Fruit fly (Drosophila melanogaster) whole organism, embryonic: ENCODE results near the gene ida.

Experiments
- Abd-B ChIP-seq: fragments of 200-800 bp; sonication (Bioruptor generic); optimal IDR thresholded peaks from 2 replicates; lab custom pipeline; 2018; ENCODE audit warnings: missing biosample characterization, mild to moderate bottlenecking, missing genetic modification characterization, moderate library complexity
- CG10321 ChIP-seq: fragments of 200-800 bp; sonication (Bioruptor generic); IDR thresholded peaks from 2 replicates; pipeline ENCODE4 v1.3.6; 2022; ENCODE audit warnings: missing biosample characterization, missing genetic modification characterization
- CG12744 ChIP-seq: fragments of 200-800 bp; sonication (Bioruptor generic); optimal IDR thresholded peaks from 2 replicates; lab custom pipeline; 2016; ENCODE audit warnings: missing biosample characterization, missing genetic modification characterization
- CG13296 ChIP-seq: fragments of 200-800 bp; sonication (Bioruptor generic); optimal IDR thresholded peaks from 3 replicates; lab custom pipeline; 2018; ENCODE audit warnings: missing biosample characterization, mild to moderate bottlenecking, missing genetic modification characterization
- CG14667 ChIP-seq: fragments of 200-800 bp; sonication (Bioruptor generic); IDR thresholded peaks from 2 replicates; pipeline ENCODE4 v1.3.6; 2022; ENCODE audit warnings: missing biosample characterization, missing genetic modification characterization
- CG17186 ChIP-seq: fragments of 200-800 bp; sonication (Bioruptor generic); optimal IDR thresholded peaks from 3 replicates; lab custom pipeline; 2017; ENCODE audit warnings: missing biosample characterization, missing genetic modification reagents, missing genetic modification characterization
- CG2199 ChIP-seq: fragments of 200-800 bp; sonication (Bioruptor generic); IDR thresholded peaks from 3 replicates; pipeline ENCODE4 v1.3.6; 2022; ENCODE audit warnings: missing biosample characterization, missing genetic modification characterization
- CG2712 ChIP-seq: fragments of 200-800 bp; optimal IDR thresholded peaks from 3 replicates; lab custom pipeline; 2019; ENCODE audit warnings: missing biosample characterization, mild to moderate bottlenecking, missing genetic modification characterization, moderate library complexity
- CG31224 ChIP-seq: fragments of 200-800 bp; sonication (Bioruptor generic); IDR thresholded peaks from 2 replicates; pipeline ENCODE4 v1.3.6; 2022; ENCODE audit warnings: missing biosample characterization, missing genetic modification characterization
- CG3847 ChIP-seq: fragments of 200-800 bp; sonication (Bioruptor generic); IDR thresholded peaks from 2 replicates; pipeline ENCODE4 v1.3.6; 2022; ENCODE audit warnings: missing biosample characterization, missing genetic modification characterization
- CG4328 ChIP-seq: fragments of 200-800 bp; sonication (Bioruptor generic); optimal IDR thresholded peaks from 3 replicates; lab custom pipeline; 2017; ENCODE audit warnings: missing biosample characterization, missing genetic modification reagents, missing genetic modification characterization
- CG4854 ChIP-seq: fragments of 200-800 bp; sonication (Bioruptor generic); optimal IDR thresholded peaks from 2 replicates; lab custom pipeline; 2016; ENCODE audit warnings: missing biosample characterization, missing genetic modification characterization, inconsistent platforms
- CG5953 ChIP-seq: fragments of 200-800 bp; sonication (Bioruptor generic); IDR thresholded peaks from 2 replicates; pipeline ENCODE4 v1.3.6; 2022; ENCODE audit warnings: missing biosample characterization, missing genetic modification characterization
- CG6813 ChIP-seq: fragments of 200-800 bp; sonication (Bioruptor generic); optimal IDR thresholded peaks from 2 replicates; lab custom pipeline; 2017; ENCODE audit warnings: missing biosample characterization, missing genetic modification characterization, mild to moderate bottlenecking, moderate library complexity, missing genetic modification reagents
- CG7928 ChIP-seq: fragments of 200-800 bp; sonication (Bioruptor generic); optimal IDR thresholded peaks from 2 replicates; lab custom pipeline; 2017; ENCODE audit warnings: missing biosample characterization, mild to moderate bottlenecking, missing genetic modification characterization
- CG7963 ChIP-seq: fragments of 200-800 bp; sonication (Bioruptor generic); IDR thresholded peaks from 3 replicates; pipeline ENCODE4 v1.3.6; 2022; ENCODE audit warnings: missing biosample characterization, missing genetic modification characterization; ENCODE audit not compliant: partially characterized antibody
- CG9876 ChIP-seq: fragments of 200-800 bp; sonication (Bioruptor generic); optimal IDR thresholded peaks from 2 replicates; lab custom pipeline; 2016; ENCODE audit warnings: missing biosample characterization, missing genetic modification characterization
- Doc3 ChIP-seq: fragments of 200-800 bp; sonication (Bioruptor generic); IDR thresholded peaks from 3 replicates; pipeline ENCODE4 v1.3.6; 2022; ENCODE audit warnings: missing biosample characterization, missing genetic modification characterization; ENCODE audit not compliant: partially characterized antibody
- E2f2 ChIP-seq: fragments of 200-800 bp; sonication (Bioruptor generic); IDR thresholded peaks from 2 replicates; pipeline ENCODE4 v1.3.6; 2022; ENCODE audit warnings: missing biosample characterization, missing genetic modification characterization
- Eip74EF ChIP-seq, 2 experiments: fragments of 200-800 bp in 1 of 2; fragments of >200 bp in 1 of 2; sonication (Bioruptor generic) in 1 of 2; optimal IDR thresholded peaks; 2 replicates each; lab custom pipeline; 2017 to 2019; ENCODE audit warnings: missing biosample characterization in 2 of 2, missing genetic modification characterization in 2 of 2, mild to moderate bottlenecking in 1 of 2, moderate library complexity in 1 of 2
- Elba2 ChIP-seq: fragments of 200-800 bp; sonication (Bioruptor generic); optimal IDR thresholded peaks from 3 replicates; lab custom pipeline; 2016; ENCODE audit warnings: missing biosample characterization, missing genetic modification characterization
- Lhr ChIP-seq: fragments of 200-800 bp; sonication (Bioruptor generic); optimal IDR thresholded peaks from 3 replicates; lab custom pipeline; 2017; ENCODE audit warnings: mild to moderate bottlenecking, missing biosample characterization, missing genetic modification reagents, missing genetic modification characterization
- NfI ChIP-seq: fragments of 200-800 bp; sonication (Bioruptor generic); optimal IDR thresholded peaks from 3 replicates; lab custom pipeline; 2018; ENCODE audit warnings: missing biosample characterization, mild to moderate bottlenecking, missing genetic modification characterization, moderate library complexity
- Pdp1 ChIP-seq, 2 experiments: fragments of 200-800 bp; sonication (Bioruptor generic); optimal IDR thresholded peaks; 3 replicates each; lab custom pipeline; 2016; ENCODE audit warnings: missing biosample characterization in 2 of 2, missing genetic modification characterization in 2 of 2, mild to moderate bottlenecking in 1 of 2, moderate library complexity in 1 of 2
- Side ChIP-seq: fragments of 200-800 bp; sonication (Bioruptor generic); optimal IDR thresholded peaks from 2 replicates; lab custom pipeline; 2016; ENCODE audit warnings: missing biosample characterization, missing genetic modification characterization
- Taf1 ChIP-seq: fragments of 200-800 bp; sonication (Bioruptor generic); IDR thresholded peaks from 2 replicates; pipeline ENCODE4 v1.3.6; 2022; ENCODE audit warnings: missing biosample characterization, missing genetic modification characterization
- Usf ChIP-seq: fragments of 200-800 bp; sonication (Bioruptor generic); optimal IDR thresholded peaks from 2 replicates; lab custom pipeline; 2017; ENCODE audit warnings: missing genotype, missing biosample characterization, missing genetic modification characterization
- Xrp1 ChIP-seq: fragments of 200-800 bp; sonication (Bioruptor generic); IDR thresholded peaks from 2 replicates; pipeline ENCODE4 v1.3.6; 2022; ENCODE audit warnings: missing biosample characterization, missing genetic modification characterization
- ac ChIP-seq: fragments of 200-800 bp; sonication (Bioruptor generic); optimal IDR thresholded peaks from 3 replicates; lab custom pipeline; 2017; ENCODE audit warnings: missing biosample characterization, mild to moderate bottlenecking, missing genetic modification characterization
- ash1 ChIP-seq: fragments of 200-800 bp; sonication (Bioruptor generic); optimal IDR thresholded peaks from 2 replicates; lab custom pipeline; 2018; ENCODE audit warnings: missing biosample characterization, mild to moderate bottlenecking, missing genetic modification characterization
- bbx ChIP-seq: fragments of 200-800 bp; sonication (Bioruptor generic); IDR thresholded peaks from 2 replicates; pipeline ENCODE4 v1.3.6; 2022; ENCODE audit warnings: missing biosample characterization, missing genetic modification characterization; ENCODE audit not compliant: partially characterized antibody
- btn ChIP-seq: fragments of 200-800 bp; sonication (Bioruptor generic); optimal IDR thresholded peaks from 2 replicates; lab custom pipeline; 2016; ENCODE audit warnings: missing biosample characterization, missing genetic modification characterization
- cad ChIP-seq: fragments of >200 bp; optimal IDR thresholded peaks from 2 replicates; lab custom pipeline; 2017; ENCODE audit warnings: missing biosample characterization, missing genetic modification characterization
- cato ChIP-seq: fragments of 200-800 bp; sonication (Bioruptor generic); optimal IDR thresholded peaks from 2 replicates; lab custom pipeline; 2016; ENCODE audit warnings: missing biosample characterization, missing genetic modification characterization, borderline replicate concordance
- dimm ChIP-seq: fragments of 200-800 bp; sonication (Bioruptor generic); IDR thresholded peaks from 2 replicates; pipeline ENCODE4 v1.3.6; 2022; ENCODE audit warnings: missing biosample characterization, missing genetic modification characterization
- dm ChIP-seq: fragments of 200-800 bp; sonication (Bioruptor generic); optimal IDR thresholded peaks from 3 replicates; lab custom pipeline; 2016; ENCODE audit warnings: missing biosample characterization, missing genetic modification characterization
- dpn ChIP-seq, 2 experiments: fragments of 200-800 bp; sonication (Bioruptor generic); optimal IDR thresholded peaks; 3 replicates each; lab custom pipeline; 2016; ENCODE audit warnings: missing biosample characterization in 2 of 2, missing genetic modification characterization in 2 of 2
- grau ChIP-seq: fragments of 200-800 bp; optimal IDR thresholded peaks from 3 replicates; lab custom pipeline; 2019; ENCODE audit warnings: missing biosample characterization, mild to moderate bottlenecking, missing genetic modification characterization, moderate library complexity
- hth ChIP-seq: fragments of >200 bp; optimal IDR thresholded peaks from 2 replicates; lab custom pipeline; 2017; ENCODE audit warnings: inconsistent platforms
- jigr1 ChIP-seq: fragments of 200-800 bp; sonication (Bioruptor generic); IDR thresholded peaks from 3 replicates; pipeline ENCODE4 v1.3.6; 2022; ENCODE audit warnings: missing biosample characterization, missing genetic modification characterization
- mam ChIP-seq: fragments of 200-800 bp; sonication (Bioruptor generic); optimal IDR thresholded peaks from 3 replicates; lab custom pipeline; 2016; ENCODE audit warnings: missing biosample characterization, missing genetic modification characterization
- nerfin-1 ChIP-seq: fragments of 200-800 bp; sonication (Bioruptor generic); optimal IDR thresholded peaks from 3 replicates; lab custom pipeline; 2019; ENCODE audit warnings: missing biosample characterization, mild to moderate bottlenecking, missing genetic modification characterization, moderate library complexity
- onecut ChIP-seq: fragments of 200-800 bp; sonication (Bioruptor generic); IDR thresholded peaks from 2 replicates; pipeline ENCODE4 v1.3.6; 2022; ENCODE audit warnings: missing biosample characterization, missing genetic modification characterization
- p53 ChIP-seq: fragments of 200-800 bp; sonication (Bioruptor generic); optimal IDR thresholded peaks from 2 replicates; lab custom pipeline; 2016; ENCODE audit warnings: missing biosample characterization, missing genetic modification characterization
- pfk ChIP-seq: fragments of 200-800 bp; sonication (Bioruptor generic); optimal IDR thresholded peaks from 2 replicates; lab custom pipeline; 2018; ENCODE audit warnings: missing biosample characterization, mild to moderate bottlenecking, missing genetic modification characterization, moderate library complexity
- pita ChIP-seq: fragments of 200-800 bp; sonication (Bioruptor generic); optimal IDR thresholded peaks from 2 replicates; lab custom pipeline; 2017; ENCODE audit warnings: missing biosample characterization, mild to moderate bottlenecking, missing genetic modification characterization
- pum ChIP-seq: fragments of 200-800 bp; sonication (Bioruptor generic); optimal IDR thresholded peaks from 2 replicates; lab custom pipeline; 2016; ENCODE audit warnings: missing biosample characterization, missing genetic modification characterization
- repo ChIP-seq: fragments of 200-800 bp; sonication (Bioruptor generic); optimal IDR thresholded peaks from 2 replicates; lab custom pipeline; 2016; ENCODE audit warnings: missing biosample characterization, missing genetic modification characterization
- ro ChIP-seq: fragments of 200-800 bp; sonication (Bioruptor generic); IDR thresholded peaks from 2 replicates; pipeline ENCODE4 v1.3.6; 2022; ENCODE audit warnings: missing biosample characterization, missing genetic modification characterization
- seq ChIP-seq: fragments of 200-800 bp; sonication (Bioruptor generic); IDR thresholded peaks from 2 replicates; pipeline ENCODE4 v1.3.6; 2022; ENCODE audit warnings: missing biosample characterization, missing genetic modification characterization
- shn ChIP-seq: fragments of 200-800 bp; sonication (Bioruptor generic); optimal IDR thresholded peaks from 3 replicates; lab custom pipeline; 2016; ENCODE audit warnings: missing biosample characterization, missing genetic modification characterization
- tgo ChIP-seq: fragments of 200-800 bp; sonication (Bioruptor generic); IDR thresholded peaks from 3 replicates; pipeline ENCODE4 v1.3.6; 2022; ENCODE audit warnings: missing biosample characterization, missing genetic modification characterization
- usp ChIP-seq: fragments of >200 bp; optimal IDR thresholded peaks from 2 replicates; lab custom pipeline; 2017; ENCODE audit warnings: missing biosample characterization, missing genetic modification characterization

The ida gene

DNA sequence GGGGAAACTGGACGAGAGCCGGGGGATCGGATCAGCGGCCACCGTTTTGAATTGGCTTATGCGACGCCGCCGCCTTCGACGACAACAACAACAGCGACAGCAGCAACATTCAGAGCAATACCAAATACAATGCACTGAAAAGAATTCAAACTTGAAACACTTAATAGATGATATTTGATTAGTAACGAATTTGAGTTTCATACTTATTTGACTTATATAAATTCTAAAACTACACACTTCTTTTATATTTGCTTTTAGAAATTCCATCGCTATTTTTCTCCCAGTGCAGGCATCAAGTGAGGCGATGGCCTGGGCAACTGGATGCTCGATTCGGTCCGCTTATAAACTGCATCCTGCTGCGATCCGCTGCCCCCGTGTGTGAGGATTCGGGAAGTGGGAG is 37.1 kb upstream of the ida start (continued):
- TF ChIP-seq ro (no peak), CG5953 (no peak), Abd-B (GFP tag; lab: Kevin White, UChicago) (no peak), Taf1 (GFP tag; lab: Robert Waterston, UW) (no peak), Doc3 (GFP tag; lab: Robert Waterston, UW) (no peak), usp (GFP tag; lab: Kevin White, UChicago) (no peak), dpn (GFP tag; optimal IDR thresholded peaks at IDR 0.05; lab: Kevin White, UChicago) (no peak), nerfin-1 (tag; lab: Kevin White, UChicago) (no peak), ac (GFP tag; lab: Kevin White, UChicago) (no peak), Pdp1 (GFP tag; optimal IDR thresholded peaks at IDR 0.05; lab: Kevin White, UChicago) (peak in 1 of 2 experiments; percentile 9), CG4328 (GFP tag; lab: Kevin White, UChicago) (no peak), dm (GFP tag; lab: Kevin White, UChicago) (no peak), repo (GFP tag; lab: Kevin White, UChicago) (no peak), CG10321 (GFP tag; lab: Robert Waterston, UW) (no peak), CG7963 (GFP tag; lab: Robert Waterston, UW) (no peak), CG3847 (GFP tag; lab: Robert Waterston, UW) (no peak), Lhr (GFP tag; lab: Kevin White, UChicago) (no peak), Xrp1 (peak; percentile 65), dimm (GFP tag; lab: Robert Waterston, UW) (no peak), CG31224 (GFP tag; lab: Robert Waterston, UW) (no peak), cato (GFP tag; lab: Kevin White, UChicago) (no peak), shn (GFP tag; lab: Kevin White, UChicago) (no peak), tgo (GFP tag; lab: Robert Waterston, UW) (no peak), p53 (no peak), btn (GFP tag; lab: Kevin White, UChicago) (no peak), CG14667 (GFP tag; lab: Robert Waterston, UW) (no peak; the same call in 1 of the 2 replicates), Usf (GFP tag; lab: Kevin White, UChicago) (no peak), CG7928 (GFP tag; lab: Kevin White, UChicago) (no peak), CG12744 (GFP tag; lab: Kevin White, UChicago) (no peak), jigr1 (GFP tag; lab: Robert Waterston, UW) (no peak), CG9876 (no peak), E2f2 (no peak), ash1 (GFP tag; lab: Kevin White, UChicago) (no peak), NfI (GFP tag; lab: Kevin White, UChicago) (no peak), pum (GFP tag; lab: Kevin White, UChicago) (no peak), CG4854 (GFP tag; lab: Kevin White, UChicago) (no peak), CG2712 (tag; lab: Kevin White, UChicago) (peak; percentile 69), CG13296 (GFP tag; lab: Kevin White, UChicago) (no peak), hth (lab: Kevin White, UChicago) (no peak), pita (GFP tag; lab: Kevin White, UChicago) (no peak), onecut (GFP tag; lab: Robert Waterston, UW) (no peak), mam (no peak), grau (tag; lab: Kevin White, UChicago) (peak; percentile 8), cad (no peak), CG6813 (GFP tag; lab: Kevin White, UChicago) (no peak), Side (GFP tag; lab: Kevin White, UChicago) (no peak), bbx (GFP tag; lab: Robert Waterston, UW) (no peak), Eip74EF (GFP tag; optimal IDR thresholded peaks at IDR 0.05; lab: Kevin White, UChicago) (no peak), seq (GFP tag; lab: Robert Waterston, UW) (no peak), CG2199 (GFP tag; lab: Robert Waterston, UW) (no peak), CG17186 (GFP tag; lab: Kevin White, UChicago) (no peak), pfk (no peak), Elba2 (GFP tag; lab: Kevin White, UChicago) (no peak)
